Fruit fly (Drosophila melanogaster) whole organism, wandering third instar larva: ENCODE results near the gene CG31327.

Experiments used
- Abd-B ChIP-seq: fragments of >200 bp; optimal IDR thresholded peaks from 2 replicates; lab custom pipeline; 2017; ENCODE audit warnings: missing biosample characterization, missing genetic modification characterization
- CG32264 ChIP-seq: fragments of 200-800 bp; sonication (Bioruptor generic); optimal IDR thresholded peaks from 2 replicates; lab custom pipeline; 2016; ENCODE audit warnings: missing biosample characterization, missing genetic modification characterization
- CG9705 ChIP-seq: fragments of 200-800 bp; sonication (Bioruptor generic); optimal IDR thresholded peaks from 2 replicates; lab custom pipeline; 2018; ENCODE audit warnings: missing biosample characterization, mild to moderate bottlenecking, missing genetic modification characterization
- CrebA ChIP-seq: fragments of 200-800 bp; sonication (Bioruptor generic); optimal IDR thresholded peaks from 2 replicates; lab custom pipeline; 2016; ENCODE audit warnings: missing biosample characterization, mild to moderate bottlenecking, missing genetic modification characterization, borderline replicate concordance
- Dfd ChIP-seq: fragments of >200 bp; optimal IDR thresholded peaks from 2 replicates; lab custom pipeline; 2017; ENCODE audit warnings: missing biosample characterization, missing genetic modification characterization
- Dif ChIP-seq: fragments of 200-275, 200-300 bp; sonication (Bioruptor generic); optimal IDR thresholded peaks from 2 replicates; lab custom pipeline; 2018; ENCODE audit warnings: missing biosample characterization, missing genetic modification characterization; ENCODE audit not compliant: partially characterized antibody
- GATAd ChIP-seq: sonication (Bioruptor generic); optimal IDR thresholded peaks from 2 replicates; lab custom pipeline; 2016; ENCODE audit warnings: missing biosample characterization, missing genetic modification characterization
- HLH106 ChIP-seq: fragments of 200-800 bp; optimal IDR thresholded peaks from 3 replicates; lab custom pipeline; 2019; ENCODE audit warnings: missing biosample characterization, mild to moderate bottlenecking, missing genetic modification characterization, moderate library complexity
- Hnf4 ChIP-seq: fragments of 200-800 bp; sonication (Bioruptor generic); optimal IDR thresholded peaks from 2 replicates; lab custom pipeline; 2016; ENCODE audit warnings: missing biosample characterization, mild to moderate bottlenecking, missing genetic modification characterization
- Hr78 ChIP-seq: fragments of >200 bp; optimal IDR thresholded peaks from 2 replicates; lab custom pipeline; 2017; ENCODE audit warnings: missing biosample characterization, missing genetic modification characterization
- Hr83 ChIP-seq: fragments of 200-300 bp; sonication (Bioruptor generic); optimal IDR thresholded peaks from 2 replicates; lab custom pipeline; 2016; ENCODE audit warnings: missing biosample characterization, mild to moderate bottlenecking, missing genetic modification characterization, moderate library complexity; ENCODE audit not compliant: poor library complexity, severe bottlenecking
- Jra ChIP-seq: sonication (Bioruptor generic); optimal IDR thresholded peaks from 2 replicates; lab custom pipeline; 2016; ENCODE audit warnings: missing biosample characterization, missing genetic modification characterization
- Mio ChIP-seq: sonication (Bioruptor generic); optimal IDR thresholded peaks from 2 replicates; lab custom pipeline; 2016; ENCODE audit warnings: missing biosample characterization, missing genetic modification characterization
- Myc ChIP-seq: fragments of >200 bp; optimal IDR thresholded peaks from 2 replicates; lab custom pipeline; 2017
- N ChIP-seq: fragments of >200 bp; optimal IDR thresholded peaks from 2 replicates; lab custom pipeline; 2018; ENCODE audit warnings: missing biosample characterization, missing external identifiers, missing genetic modification characterization
- OdsH ChIP-seq: fragments of 200-800 bp; sonication (Bioruptor generic); optimal IDR thresholded peaks from 2 replicates; lab custom pipeline; 2016; ENCODE audit warnings: missing biosample characterization, mild to moderate bottlenecking, missing genetic modification characterization
- Rel ChIP-seq, 2 experiments: fragments of 200-800 bp; sonication (Bioruptor generic) in 1 of 2; optimal IDR thresholded peaks; 2 replicates in 1 of 2; 3 replicates in 1 of 2; lab custom pipeline; 2016 to 2019; ENCODE audit warnings: mild to moderate bottlenecking in 2 of 2, missing biosample characterization in 2 of 2, missing genetic modification characterization in 2 of 2, moderate library complexity in 1 of 2
- Sp1 ChIP-seq: fragments of 200-800 bp; sonication (Bioruptor generic); optimal IDR thresholded peaks from 3 replicates; lab custom pipeline; 2019; ENCODE audit warnings: missing biosample characterization, mild to moderate bottlenecking, missing genetic modification characterization, moderate library complexity
- Vsx2 ChIP-seq: fragments of 200-300, 225-300 bp; sonication (Bioruptor generic); optimal IDR thresholded peaks from 2 replicates; lab custom pipeline; 2018; ENCODE audit warnings: missing biosample characterization, missing genetic modification characterization; ENCODE audit not compliant: partially characterized antibody
- br ChIP-seq: fragments of 200-800 bp; sonication (Bioruptor generic); optimal IDR thresholded peaks from 2 replicates; lab custom pipeline; 2016; ENCODE audit warnings: missing biosample characterization, missing genetic modification characterization
- brk ChIP-seq: fragments of 200-800 bp; sonication (Bioruptor generic); optimal IDR thresholded peaks from 2 replicates; lab custom pipeline; 2016; ENCODE audit warnings: missing biosample characterization, mild to moderate bottlenecking, missing genetic modification characterization
- dl ChIP-seq, 2 experiments: fragments of 175-275, 200-275 bp in 1 of 2; fragments of 200-275 bp in 1 of 2; sonication (Bioruptor generic); optimal IDR thresholded peaks; lab custom pipeline; 2018; ENCODE audit warnings: mild to moderate bottlenecking in 2 of 2, missing biosample characterization in 2 of 2, missing genetic modification characterization in 2 of 2, moderate library complexity in 2 of 2; ENCODE audit not compliant: partially characterized antibody in 2 of 2, insufficient read depth in 1 of 2
- dmrt93B ChIP-seq: fragments of 200-800 bp; sonication (Bioruptor generic); optimal IDR thresholded peaks from 2 replicates; lab custom pipeline; 2018; ENCODE audit warnings: missing biosample characterization, mild to moderate bottlenecking, missing genetic modification characterization
- dsf ChIP-seq: sonication (Bioruptor generic); optimal IDR thresholded peaks from 2 replicates; lab custom pipeline; 2016; ENCODE audit warnings: missing biosample characterization, missing genetic modification characterization, borderline replicate concordance
- ey ChIP-seq: fragments of 200-800 bp; sonication (Bioruptor generic); optimal IDR thresholded peaks from 2 replicates; lab custom pipeline; 2016; ENCODE audit warnings: missing biosample characterization, missing genetic modification characterization
- foxo ChIP-seq, 2 experiments: fragments of 200-800 bp; sonication (Bioruptor generic); optimal IDR thresholded peaks; 2 replicates in 1 of 2; 3 replicates in 1 of 2; lab custom pipeline; 2016 to 2017; ENCODE audit warnings: missing biosample characterization in 2 of 2, missing genetic modification characterization in 2 of 2
- fru ChIP-seq: fragments of 200-800 bp; sonication (Bioruptor generic); optimal IDR thresholded peaks from 3 replicates; lab custom pipeline; 2016; ENCODE audit warnings: missing biosample characterization, mild to moderate bottlenecking, missing genetic modification characterization
- h ChIP-seq: fragments of 200-800 bp; sonication (Bioruptor generic); optimal IDR thresholded peaks from 3 replicates; lab custom pipeline; 2016; ENCODE audit warnings: missing biosample characterization, mild to moderate bottlenecking, missing genetic modification characterization
- jim ChIP-seq: fragments of 175-275, 200-325 bp; sonication (Bioruptor generic); optimal IDR thresholded peaks from 2 replicates; lab custom pipeline; 2016; ENCODE audit warnings: missing biosample characterization, mild to moderate bottlenecking, missing genetic modification characterization
- lola ChIP-seq: fragments of >200 bp; optimal IDR thresholded peaks from 2 replicates; lab custom pipeline; 2017; ENCODE audit warnings: missing biosample characterization, missing genetic modification characterization
- pan ChIP-seq: fragments of >200 bp; optimal IDR thresholded peaks from 2 replicates; lab custom pipeline; 2017
- psq ChIP-seq: fragments of 200-800 bp; sonication (Bioruptor generic); optimal IDR thresholded peaks from 3 replicates; lab custom pipeline; 2017; ENCODE audit warnings: missing biosample characterization, mild to moderate bottlenecking, missing genetic modification characterization, moderate library complexity
- rgr ChIP-seq: fragments of 200-800 bp; sonication (Bioruptor generic); optimal IDR thresholded peaks from 3 replicates; lab custom pipeline; 2016; ENCODE audit warnings: missing biosample characterization, mild to moderate bottlenecking, missing genetic modification characterization
- sage ChIP-seq: fragments of 200-800 bp; sonication (Bioruptor generic); optimal IDR thresholded peaks from 2 replicates; lab custom pipeline; 2016; ENCODE audit warnings: missing biosample characterization, mild to moderate bottlenecking, missing genetic modification characterization
- sv ChIP-seq: fragments of 200-800 bp; sonication (Bioruptor generic); optimal IDR thresholded peaks from 3 replicates; lab custom pipeline; 2016; ENCODE audit warnings: missing biosample characterization, missing genetic modification characterization
- tai ChIP-seq: sonication (Bioruptor generic); optimal IDR thresholded peaks from 2 replicates; lab custom pipeline; 2016; ENCODE audit warnings: missing biosample characterization, missing genetic modification characterization
- usp ChIP-seq: fragments of >200 bp; optimal IDR thresholded peaks from 2 replicates; lab custom pipeline; 2017; ENCODE audit warnings: missing biosample characterization, missing genetic modification characterization
- woc ChIP-seq: sonication (Bioruptor generic); optimal IDR thresholded peaks from 2 replicates; lab custom pipeline; 2016; ENCODE audit warnings: missing biosample characterization, mild to moderate bottlenecking, missing genetic modification characterization

CG31327 gene

DNA sequence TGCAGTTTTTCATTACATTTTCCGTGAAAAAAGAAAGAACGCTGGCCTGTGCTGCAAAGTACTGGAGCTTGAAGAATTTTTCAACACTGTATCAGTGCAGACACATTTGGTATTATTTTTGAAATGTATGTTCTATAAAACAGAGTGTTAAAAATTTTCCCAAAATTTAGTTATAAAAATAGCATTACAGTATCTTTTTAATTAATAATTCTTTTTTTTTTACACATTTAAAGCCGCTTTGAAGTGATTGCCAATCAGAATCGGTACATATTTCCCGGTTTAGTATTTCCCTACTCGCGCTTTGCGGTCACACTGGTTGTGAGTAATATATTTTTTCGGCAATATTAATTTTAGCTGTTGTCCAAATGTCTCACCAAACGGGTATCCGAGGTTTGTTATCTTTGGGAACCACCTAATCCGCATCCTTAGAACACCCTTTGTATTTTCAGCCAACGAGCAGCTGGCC lies 37.7 kb downstream of the CG31327 start, which contains the start of the genes Abi and twf:
TSS of gene Abi (minus strand) at position 74 of the 466 bp plus-strand sequence.
TSS of gene twf (plus strand) at position 308 of the 466 bp plus-strand sequence.
- peak; percentile 76 for TF ChIP-seq dsf (GFP tag; lab: Kevin White, UChicago)
- no peak for TF ChIP-seq Hr78 (GFP tag; lab: Kevin White, UChicago)
- no peak for TF ChIP-seq N
- TF ChIP-seq Abd-B (GFP tag; lab: Kevin White, UChicago): no peak
- TF ChIP-seq pan (lab: Kevin White, UChicago): no peak
- no peak for TF ChIP-seq tai (GFP tag; lab: Kevin White, UChicago)
- TF ChIP-seq woc: peak; percentile 16
- no peak for TF ChIP-seq Dif
- no peak for TF ChIP-seq usp (GFP tag; lab: Kevin White, UChicago)
- peak; percentile 68 for TF ChIP-seq psq (GFP tag; lab: Kevin White, UChicago)
- peak; percentile 84 for TF ChIP-seq Myc
- no peak for TF ChIP-seq Dfd (GFP tag; lab: Kevin White, UChicago)
- TF ChIP-seq sage: peak; percentile 56
- no peak for TF ChIP-seq Mio (GFP tag; lab: Kevin White, UChicago)
- no peak for TF ChIP-seq Hnf4
- no peak for TF ChIP-seq brk (GFP tag; lab: Kevin White, UChicago)
- TF ChIP-seq Vsx2 (GFP tag; lab: Kevin White, UChicago): no peak
- peak; percentile 84 for TF ChIP-seq Hr83 (GFP tag; lab: Kevin White, UChicago)
- no peak for TF ChIP-seq Sp1 (GFP tag; lab: Kevin White, UChicago)
- TF ChIP-seq CrebA (GFP tag; lab: Kevin White, UChicago): no peak
- TF ChIP-seq foxo (GFP tag; optimal IDR thresholded peaks at IDR 0.05; lab: Kevin White, UChicago): peak in 1 of 2 experiments; percentile 84
- no peak for TF ChIP-seq Rel (GFP tag; optimal IDR thresholded peaks at IDR 0.05; lab: Kevin White, UChicago)
- TF ChIP-seq Rel (tag; optimal IDR thresholded peaks at IDR 0.05; lab: Kevin White, UChicago): peak; percentile 92
- peak; percentile 57 for TF ChIP-seq dmrt93B
- peak; percentile 51 for TF ChIP-seq CG9705 (GFP tag; lab: Kevin White, UChicago)
- no peak for TF ChIP-seq jim
- peak; percentile 80 for TF ChIP-seq h (GFP tag; lab: Kevin White, UChicago)
- TF ChIP-seq dl (GFP tag; optimal IDR thresholded peaks at IDR 0.05; lab: Kevin White, UChicago; ENCODE audit: insufficient read depth in 1 of 2, partially characterized antibody in 2 of 2): no peak
- TF ChIP-seq rgr (GFP tag; lab: Kevin White, UChicago): peak; percentile 78
- TF ChIP-seq Jra (GFP tag; lab: Kevin White, UChicago): no peak
- peak; percentile 86 for TF ChIP-seq sv (GFP tag; lab: Kevin White, UChicago)
- TF ChIP-seq br (GFP tag; lab: Kevin White, UChicago): peak; percentile 63
- peak; percentile 68 for TF ChIP-seq OdsH
- no peak for TF ChIP-seq lola (GFP tag; lab: Kevin White, UChicago)
- peak; percentile 21 for TF ChIP-seq CG32264 (GFP tag; lab: Kevin White, UChicago)
- peak; percentile 66 for TF ChIP-seq ey (GFP tag; lab: Kevin White, UChicago)
- TF ChIP-seq GATAd: peak; percentile 68
- TF ChIP-seq HLH106: peak; percentile 65
- TF ChIP-seq fru (GFP tag; lab: Kevin White, UChicago): peak; percentile 68

DNA sequence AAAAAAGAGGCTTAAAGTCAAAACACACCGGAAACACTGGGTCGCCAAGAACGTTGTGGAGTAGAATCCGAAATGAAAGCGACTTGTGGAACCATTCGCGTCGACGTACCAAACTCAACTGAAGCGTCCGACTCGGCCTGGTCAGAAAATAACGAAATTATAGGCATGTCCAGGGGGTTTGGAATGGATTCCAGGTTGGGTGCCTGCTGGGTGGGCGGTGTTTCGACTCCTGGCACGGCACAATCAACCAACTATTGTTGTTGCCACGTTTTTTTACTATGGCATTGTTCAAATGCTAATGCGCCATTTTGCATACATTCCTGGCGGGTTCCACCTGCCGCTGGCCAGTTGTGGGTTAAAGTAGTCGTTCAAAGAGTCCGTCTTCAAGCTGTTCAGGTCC lies 41.7 kb downstream of the CG31327 start, which contains the start of gene Kif19A:
TSS of gene Kif19A (minus strand) at position 101 of the 400 bp plus-strand sequence.
- TF ChIP-seq dmrt93B (no peak), Dfd (GFP tag; lab: Kevin White, UChicago) (no peak), Hr83 (GFP tag; lab: Kevin White, UChicago) (no peak), HLH106 (no peak), psq (GFP tag; lab: Kevin White, UChicago) (no peak), ey (GFP tag; lab: Kevin White, UChicago) (no peak), Abd-B (GFP tag; lab: Kevin White, UChicago) (no peak), lola (GFP tag; lab: Kevin White, UChicago) (no peak), pan (lab: Kevin White, UChicago) (no peak), N (no peak), usp (GFP tag; lab: Kevin White, UChicago) (no peak), GATAd (no peak), fru (GFP tag; lab: Kevin White, UChicago) (no peak), rgr (GFP tag; lab: Kevin White, UChicago) (no peak), Hr78 (GFP tag; lab: Kevin White, UChicago) (no peak)
